Worm (Caenorhabditis elegans) whole organism, L1 larva: Measurements from ENCODE around the gene ugt-20.
A peak's percentile ranks its signal among the peaks of the same experiment; 100 is the strongest.

ENCODE experiments used
- C04F5.9 ChIP-seq: sonication (generic microtip); optimal IDR thresholded peaks from 2 replicates; lab custom pipeline; 2016; ENCODE audit warnings: missing genetic modification characterization, missing compliant biosample characterization
- C34B4.2 ChIP-seq: sonication (generic microtip); optimal IDR thresholded peaks from 2 replicates; lab custom pipeline; 2017; ENCODE audit warnings: mild to moderate bottlenecking, missing genetic modification characterization, missing compliant biosample characterization
- F16B12.6 ChIP-seq: fragments of 150-350 bp; optimal IDR thresholded peaks from 2 replicates; lab custom pipeline; 2014; ENCODE audit warnings: missing biosample characterization, missing genetic modification characterization
- Y116A8C.19 ChIP-seq: sonication (generic microtip); optimal IDR thresholded peaks from 2 replicates; lab custom pipeline; 2016; ENCODE audit warnings: missing compliant biosample characterization, missing genetic modification characterization, borderline replicate concordance
- aha-1 ChIP-seq: fragments of 150-350 bp; optimal IDR thresholded peaks from 2 replicates; lab custom pipeline; 2014; ENCODE audit warnings: missing biosample characterization, missing genetic modification characterization
- aly-2 ChIP-seq: fragments of 150-350 bp; optimal IDR thresholded peaks from 2 replicates; lab custom pipeline; 2014; ENCODE audit warnings: missing biosample characterization, missing genetic modification characterization
- ama-1 ChIP-seq: fragments of 150-350 bp; optimal IDR thresholded peaks from 2 replicates; lab custom pipeline; 2014
- blmp-1 ChIP-seq: fragments of 150-350 bp; optimal IDR thresholded peaks from 2 replicates; lab custom pipeline; 2014; ENCODE audit warnings: missing biosample characterization, missing genetic modification characterization
- ceh-8 ChIP-seq: fragments of 200-800 bp; sonication (Bioruptor generic); optimal IDR thresholded peaks from 2 replicates; lab custom pipeline; 2018; ENCODE audit warnings: mild to moderate bottlenecking, missing genetic modification characterization, moderate library complexity, missing compliant biosample characterization
- ceh-82 ChIP-seq, 3 experiments: fragments of 150-350 bp in 1 of 3; sonication (generic microtip) in 2 of 3; optimal IDR thresholded peaks; 2 replicates each; lab custom pipeline; 2014 to 2017; ENCODE audit warnings: missing biosample characterization in 3 of 3, missing genetic modification characterization in 3 of 3
- ceh-88 ChIP-seq: fragments of 200-800 bp; sonication (Bioruptor generic); IDR thresholded peaks from 2 replicates; pipeline ENCODE4 v1.3.6; 2022; ENCODE audit warnings: missing genetic modification characterization, missing compliant biosample characterization
- ces-1 ChIP-seq: fragments of 150-350 bp; optimal IDR thresholded peaks from 2 replicates; lab custom pipeline; 2014; ENCODE audit warnings: missing biosample characterization, missing genetic modification reagents, missing genetic modification characterization
- dpl-1 ChIP-seq, 3 experiments: fragments of 150-350 bp in 2 of 3; sonication (generic microtip) in 1 of 3; optimal IDR thresholded peaks; 2 replicates each; lab custom pipeline; 2014 to 2017; ENCODE audit warnings: missing biosample characterization in 3 of 3, missing genetic modification characterization in 3 of 3, missing genetic modification reagents in 3 of 3
- dsc-1 ChIP-seq: sonication (generic microtip); optimal IDR thresholded peaks from 2 replicates; lab custom pipeline; 2016; ENCODE audit warnings: mild to moderate bottlenecking, missing genetic modification characterization, missing compliant biosample characterization
- egl-13 ChIP-seq: sonication (generic microtip); optimal IDR thresholded peaks from 2 replicates; lab custom pipeline; 2016; ENCODE audit warnings: missing genotype, missing genetic modification reagents, missing genetic modification characterization, missing compliant biosample characterization
- elt-3 ChIP-seq, 6 experiments: fragments of 150-350 bp in 1 of 6; sonication (generic microtip); optimal IDR thresholded peaks; 2 replicates each; lab custom pipeline; 2017 to 2018; ENCODE audit warnings: missing biosample characterization in 6 of 6, missing genetic modification characterization in 6 of 6, inconsistent platforms in 1 of 6
- fkh-10 ChIP-seq: sonication (generic microtip); optimal IDR thresholded peaks from 2 replicates; lab custom pipeline; 2017; ENCODE audit warnings: missing biosample characterization, missing genetic modification reagents, missing genetic modification characterization
- fkh-8 ChIP-seq: sonication (generic microtip); optimal IDR thresholded peaks from 2 replicates; lab custom pipeline; 2016; ENCODE audit warnings: mild to moderate bottlenecking, missing genetic modification characterization, missing compliant biosample characterization
- fos-1 ChIP-seq: fragments of 150-350 bp; optimal IDR thresholded peaks from 2 replicates; lab custom pipeline; 2014; ENCODE audit warnings: missing biosample characterization, missing genetic modification characterization
- grh-1 ChIP-seq: fragments of 200-800 bp; sonication (Bioruptor generic); IDR thresholded peaks from 2 replicates; pipeline ENCODE4 v1.3.6; 2022; ENCODE audit warnings: missing genetic modification reagents, missing genetic modification characterization, missing compliant biosample characterization
- irx-1 ChIP-seq: sonication (generic microtip); optimal IDR thresholded peaks from 2 replicates; lab custom pipeline; 2016; ENCODE audit warnings: missing genetic modification characterization, missing compliant biosample characterization
- isw-1 ChIP-seq: fragments of 200-800 bp; sonication (Bioruptor generic); IDR thresholded peaks from 2 replicates; pipeline ENCODE4 v1.3.6; 2022; ENCODE audit warnings: missing genetic modification characterization, missing compliant biosample characterization
- jun-1 ChIP-seq: fragments of 150-350 bp; optimal IDR thresholded peaks from 2 replicates; lab custom pipeline; 2014; ENCODE audit warnings: missing biosample characterization, missing genetic modification reagents, missing genetic modification characterization
- lin-14 ChIP-seq: fragments of 200-800 bp; sonication (Bioruptor generic); optimal IDR thresholded peaks from 2 replicates; lab custom pipeline; 2018; ENCODE audit warnings: mild to moderate bottlenecking, missing genetic modification characterization, moderate library complexity, missing compliant biosample characterization
- lin-15B ChIP-seq: fragments of 150-350 bp; sonication (generic microtip); optimal IDR thresholded peaks from 3 replicates; lab custom pipeline; 2014; ENCODE audit warnings: missing biosample characterization, missing genetic modification characterization
- lin-35 ChIP-seq, 2 experiments: fragments of 150-350 bp; optimal IDR thresholded peaks; 2 replicates each; lab custom pipeline; 2014; ENCODE audit warnings: missing biosample characterization in 2 of 2, missing genetic modification characterization in 2 of 2, missing genetic modification reagents in 2 of 2
- lin-39 ChIP-seq: fragments of 150-350 bp; optimal IDR thresholded peaks from 2 replicates; lab custom pipeline; 2014; ENCODE audit warnings: missing biosample characterization, missing genetic modification reagents, missing genetic modification characterization
- lir-3 ChIP-seq: sonication (generic microtip); optimal IDR thresholded peaks from 2 replicates; lab custom pipeline; 2016; ENCODE audit warnings: mild to moderate bottlenecking, missing genetic modification characterization, moderate library complexity, missing compliant biosample characterization; ENCODE audit not compliant: poor library complexity
- lsy-2 ChIP-seq, 2 experiments: fragments of 150-350 bp; optimal IDR thresholded peaks; 2 replicates each; lab custom pipeline; 2014; ENCODE audit warnings: missing biosample characterization in 2 of 2, missing genetic modification characterization in 2 of 2
- mab-9 ChIP-seq: fragments of 200-800 bp; sonication (Bioruptor generic); IDR thresholded peaks from 2 replicates; pipeline ENCODE4 v1.3.6; 2022; ENCODE audit warnings: missing genetic modification reagents, missing genetic modification characterization, missing compliant biosample characterization
- mdl-1 ChIP-seq, 2 experiments: fragments of 150-350 bp; optimal IDR thresholded peaks; 2 replicates each; lab custom pipeline; 2014 to 2017; ENCODE audit warnings: missing biosample characterization in 2 of 2, missing genetic modification characterization in 2 of 2, inconsistent platforms in 1 of 2
- mef-2 ChIP-seq: fragments of 150-350 bp; optimal IDR thresholded peaks from 2 replicates; lab custom pipeline; 2014; ENCODE audit warnings: missing biosample characterization, missing genetic modification characterization
- nhr-11 ChIP-seq: fragments of 150-350 bp; optimal IDR thresholded peaks from 2 replicates; lab custom pipeline; 2014; ENCODE audit warnings: missing biosample characterization, missing genetic modification characterization
- nhr-12 ChIP-seq: sonication (generic microtip); optimal IDR thresholded peaks from 2 replicates; lab custom pipeline; 2017; ENCODE audit warnings: missing biosample characterization, missing genetic modification characterization
- nhr-19 ChIP-seq: fragments of 200-800 bp; sonication (Bioruptor generic); conservative IDR thresholded peaks from 2 replicates; pipeline ENCODE4 v1.3.6; 2022; ENCODE audit warnings: missing genetic modification characterization, missing compliant biosample characterization
- nhr-20 ChIP-seq: sonication (generic microtip); optimal IDR thresholded peaks from 2 replicates; lab custom pipeline; 2016; ENCODE audit warnings: mild to moderate bottlenecking, missing genetic modification characterization, missing compliant biosample characterization
- nhr-28 ChIP-seq: fragments of 150-350 bp; optimal IDR thresholded peaks from 2 replicates; lab custom pipeline; 2014; ENCODE audit warnings: missing biosample characterization, missing genetic modification characterization
- nhr-71 ChIP-seq: sonication (generic microtip); optimal IDR thresholded peaks from 2 replicates; lab custom pipeline; 2016; ENCODE audit warnings: mild to moderate bottlenecking, missing genetic modification characterization, moderate library complexity, missing compliant biosample characterization
- nhr-77 ChIP-seq: fragments of 150-350 bp; optimal IDR thresholded peaks from 2 replicates; lab custom pipeline; 2014; ENCODE audit warnings: missing biosample characterization, missing genetic modification characterization
- pax-3 ChIP-seq: fragments of 200-800 bp; sonication (Bioruptor generic); optimal IDR thresholded peaks from 2 replicates; lab custom pipeline; 2018; ENCODE audit warnings: mild to moderate bottlenecking, missing genetic modification characterization, moderate library complexity, missing compliant biosample characterization
- rnt-1 ChIP-seq: sonication (generic microtip); optimal IDR thresholded peaks from 2 replicates; lab custom pipeline; 2016; ENCODE audit warnings: mild to moderate bottlenecking, missing genetic modification characterization, moderate library complexity, missing compliant biosample characterization
- skn-1 ChIP-seq: fragments of 150-350 bp; optimal IDR thresholded peaks from 2 replicates; lab custom pipeline; 2014; ENCODE audit warnings: missing biosample characterization, missing genetic modification characterization
- sup-37 ChIP-seq: fragments of 200-800 bp; sonication (Bioruptor generic); optimal IDR thresholded peaks from 2 replicates; lab custom pipeline; 2018; ENCODE audit warnings: mild to moderate bottlenecking, missing genetic modification characterization, missing compliant biosample characterization
- swsn-7 ChIP-seq: sonication (generic microtip); optimal IDR thresholded peaks from 2 replicates; lab custom pipeline; 2016; ENCODE audit warnings: missing genetic modification characterization, missing compliant biosample characterization
- tbx-2 ChIP-seq: sonication (generic microtip); optimal IDR thresholded peaks from 2 replicates; lab custom pipeline; 2016; ENCODE audit warnings: missing genetic modification characterization, missing compliant biosample characterization
- tlp-1 ChIP-seq: fragments of 150-350 bp; optimal IDR thresholded peaks from 2 replicates; lab custom pipeline; 2014; ENCODE audit warnings: missing biosample characterization, missing genetic modification characterization
- unc-30 ChIP-seq: sonication (generic microtip); optimal IDR thresholded peaks from 2 replicates; lab custom pipeline; 2017; ENCODE audit warnings: missing biosample characterization, missing genetic modification characterization
- xbp-1 ChIP-seq: sonication (generic microtip); optimal IDR thresholded peaks from 2 replicates; lab custom pipeline; 2016; ENCODE audit warnings: missing genetic modification characterization, missing compliant biosample characterization
- zag-1 ChIP-seq: fragments of 150-350 bp; optimal IDR thresholded peaks from 2 replicates; lab custom pipeline; 2014; ENCODE audit warnings: missing biosample characterization, missing genetic modification characterization
- zip-4 ChIP-seq: fragments of 200-800 bp; sonication (Bioruptor generic); optimal IDR thresholded peaks from 2 replicates; lab custom pipeline; 2018; ENCODE audit warnings: mild to moderate bottlenecking, missing genetic modification characterization, moderate library complexity, missing compliant biosample characterization
- ztf-4 ChIP-seq: fragments of 150-350 bp; optimal IDR thresholded peaks from 2 replicates; lab custom pipeline; 2014; ENCODE audit warnings: missing biosample characterization, missing genetic modification characterization

ugt-20 gene

ce11 chrIV:6054833-6055232, 28.6 kb downstream of the ugt-20 start:
- TF ChIP-seq fkh-8 (tag; lab: Kevin White, UChicago) (no peak), pax-3 (tag; lab: Kevin White, UChicago) (no peak), C34B4.2 (tag; lab: Kevin White, UChicago) (no peak), zip-4 (GFP tag; lab: Kevin White, UChicago) (no peak), lin-14 (GFP tag; lab: Kevin White, UChicago) (peak; percentile 51), jun-1 (no peak), ces-1 (GFP tag; lab: Kevin White, UChicago) (peak; percentile 20), ceh-8 (no peak), Y116A8C.19 (no peak), tlp-1 (tag; lab: Kevin White, UChicago) (no peak), fkh-10 (peak; percentile 83), mdl-1 (tag; optimal IDR thresholded peaks at IDR 0.05; lab: Kevin White, UChicago) (no peak), rnt-1 (tag; lab: Kevin White, UChicago) (no peak)
- TF ChIP-seq, all 84 proteins: peak for 3

DNA sequence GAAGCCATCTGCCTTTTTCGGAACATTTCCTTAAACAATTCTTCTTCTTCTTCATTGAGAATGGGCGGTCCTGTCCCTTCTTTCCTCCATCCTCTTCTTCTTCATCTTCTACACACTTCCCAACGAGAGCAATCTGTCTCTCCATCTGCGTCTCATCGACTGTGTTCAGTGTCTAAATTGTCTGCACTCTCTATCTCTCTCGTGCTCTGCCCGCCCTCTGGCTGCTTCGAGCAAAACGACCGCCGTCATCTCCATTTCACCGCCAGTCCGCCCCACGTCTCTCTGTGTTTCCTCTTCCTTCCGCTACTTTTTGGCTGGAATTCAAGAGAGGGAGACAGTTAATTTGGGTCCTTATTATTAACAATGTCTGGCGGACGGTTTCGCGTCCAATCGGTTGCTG, 30.0 kb downstream of the ugt-20 start:
- TF ChIP-seq ama-1 (lab: Kevin White, UChicago): no peak
- TF ChIP-seq isw-1 (GFP tag; lab: Robert Waterston, UW): no peak
- TF ChIP-seq lin-35 (GFP tag; optimal IDR thresholded peaks at IDR 0.05; lab: Kevin White, UChicago): peak in 1 of 2 experiments; percentile 18
- TF ChIP-seq C34B4.2 (tag; lab: Kevin White, UChicago): no peak
- no peak for TF ChIP-seq nhr-19
- no peak for TF ChIP-seq C04F5.9 (tag; lab: Kevin White, UChicago)
- TF ChIP-seq dpl-1 (GFP tag; optimal IDR thresholded peaks at IDR 0.05; lab: Kevin White, UChicago): no peak
- TF ChIP-seq swsn-7 (tag; lab: Kevin White, UChicago): peak; percentile 15
- no peak for TF ChIP-seq ceh-88
- peak in 1 of 3 experiments; percentile 48 for TF ChIP-seq ceh-82 (tag; optimal IDR thresholded peaks at IDR 0.05; lab: Kevin White, UChicago)
- TF ChIP-seq grh-1: no peak
- TF ChIP-seq mef-2 (tag; lab: Kevin White, UChicago): no peak
- no peak for TF ChIP-seq nhr-28 (tag; lab: Kevin White, UChicago)
- no peak for TF ChIP-seq F16B12.6 (tag; lab: Kevin White, UChicago)
- TF ChIP-seq nhr-12 (tag; lab: Kevin White, UChicago): no peak
- no peak for TF ChIP-seq skn-1 (tag; lab: Kevin White, UChicago)
- peak; percentile 1 for TF ChIP-seq fkh-8 (tag; lab: Kevin White, UChicago)
- TF ChIP-seq fkh-10: no peak
- no peak for TF ChIP-seq nhr-77 (tag; lab: Kevin White, UChicago)
- TF ChIP-seq dsc-1 (tag; lab: Kevin White, UChicago): no peak
- no peak for TF ChIP-seq jun-1
- no peak for TF ChIP-seq xbp-1 (tag; lab: Kevin White, UChicago)
- no peak for TF ChIP-seq Y116A8C.19
- TF ChIP-seq elt-3 (tag; optimal IDR thresholded peaks at IDR 0.05; lab: Kevin White, UChicago): no peak
- TF ChIP-seq egl-13 (tag; lab: Kevin White, UChicago): no peak
- no peak for TF ChIP-seq blmp-1 (tag; lab: Kevin White, UChicago)
- TF ChIP-seq aly-2: no peak
- TF ChIP-seq nhr-20: no peak
- no peak for TF ChIP-seq lin-39
- no peak for TF ChIP-seq zip-4 (GFP tag; lab: Kevin White, UChicago)
- no peak for TF ChIP-seq fos-1 (tag; lab: Kevin White, UChicago)
- no peak for TF ChIP-seq sup-37 (GFP tag; lab: Kevin White, UChicago)
- TF ChIP-seq lir-3 (tag; lab: Kevin White, UChicago): no peak
- no peak for TF ChIP-seq nhr-11 (tag; lab: Kevin White, UChicago)
- TF ChIP-seq nhr-71 (tag; lab: Kevin White, UChicago): peak; percentile 47
- TF ChIP-seq lin-15B: no peak
- no peak for TF ChIP-seq pax-3 (tag; lab: Kevin White, UChicago)
- no peak for TF ChIP-seq ztf-4 (tag; lab: Kevin White, UChicago)
- TF ChIP-seq unc-30 (tag; lab: Kevin White, UChicago): no peak
- TF ChIP-seq irx-1 (tag; lab: Kevin White, UChicago): no peak
- no peak for TF ChIP-seq aha-1 (tag; lab: Kevin White, UChicago)
- TF ChIP-seq zag-1 (tag; lab: Kevin White, UChicago): no peak
- TF ChIP-seq lin-14 (GFP tag; lab: Kevin White, UChicago): peak; percentile 63
- TF ChIP-seq tbx-2 (tag; lab: Kevin White, UChicago): no peak
- no peak for TF ChIP-seq mab-9
- peak in 1 of 2 experiments; percentile 13 for TF ChIP-seq lsy-2 (tag; optimal IDR thresholded peaks at IDR 0.05; lab: Kevin White, UChicago)
- TF ChIP-seq mdl-1 (tag; optimal IDR thresholded peaks at IDR 0.05; lab: Kevin White, UChicago): no peak
